Fruit fly (Drosophila melanogaster) whole organism, wandering third instar larva: ENCODE results near the gene wrd.

ENCODE experiments used
- HLH106 ChIP-seq: fragments of 200-800 bp; optimal IDR thresholded peaks from 3 replicates; lab custom pipeline; 2019; ENCODE audit warnings: missing biosample characterization, mild to moderate bottlenecking, missing genetic modification characterization, moderate library complexity
- Hr78 ChIP-seq: fragments of >200 bp; optimal IDR thresholded peaks from 2 replicates; lab custom pipeline; 2017; ENCODE audit warnings: missing biosample characterization, missing genetic modification characterization
- Hr83 ChIP-seq: fragments of 200-300 bp; sonication (Bioruptor generic); optimal IDR thresholded peaks from 2 replicates; lab custom pipeline; 2016; ENCODE audit warnings: missing biosample characterization, mild to moderate bottlenecking, missing genetic modification characterization, moderate library complexity; ENCODE audit not compliant: poor library complexity, severe bottlenecking
- Mio ChIP-seq: sonication (Bioruptor generic); optimal IDR thresholded peaks from 2 replicates; lab custom pipeline; 2016; ENCODE audit warnings: missing biosample characterization, missing genetic modification characterization
- OdsH ChIP-seq: fragments of 200-800 bp; sonication (Bioruptor generic); optimal IDR thresholded peaks from 2 replicates; lab custom pipeline; 2016; ENCODE audit warnings: missing biosample characterization, mild to moderate bottlenecking, missing genetic modification characterization
- br ChIP-seq: fragments of 200-800 bp; sonication (Bioruptor generic); optimal IDR thresholded peaks from 2 replicates; lab custom pipeline; 2016; ENCODE audit warnings: missing biosample characterization, missing genetic modification characterization
- foxo ChIP-seq, 2 experiments: fragments of 200-800 bp; sonication (Bioruptor generic); optimal IDR thresholded peaks; 2 replicates in 1 of 2; 3 replicates in 1 of 2; lab custom pipeline; 2016 to 2017; ENCODE audit warnings: missing biosample characterization in 2 of 2, missing genetic modification characterization in 2 of 2
- fru ChIP-seq: fragments of 200-800 bp; sonication (Bioruptor generic); optimal IDR thresholded peaks from 3 replicates; lab custom pipeline; 2016; ENCODE audit warnings: missing biosample characterization, mild to moderate bottlenecking, missing genetic modification characterization
- h ChIP-seq: fragments of 200-800 bp; sonication (Bioruptor generic); optimal IDR thresholded peaks from 3 replicates; lab custom pipeline; 2016; ENCODE audit warnings: missing biosample characterization, mild to moderate bottlenecking, missing genetic modification characterization
- psq ChIP-seq: fragments of 200-800 bp; sonication (Bioruptor generic); optimal IDR thresholded peaks from 3 replicates; lab custom pipeline; 2017; ENCODE audit warnings: missing biosample characterization, mild to moderate bottlenecking, missing genetic modification characterization, moderate library complexity
- woc ChIP-seq: sonication (Bioruptor generic); optimal IDR thresholded peaks from 2 replicates; lab custom pipeline; 2016; ENCODE audit warnings: missing biosample characterization, mild to moderate bottlenecking, missing genetic modification characterization

dm6 chr3R:18208479-18208878 lies 40.9 kb downstream of the wrd start, which contains the start of gene CG44158:
- TF ChIP-seq fru (no peak), woc (GFP tag; lab: Kevin White, UChicago) (no peak), Hr78 (GFP tag; lab: Kevin White, UChicago) (no peak), psq (GFP tag; lab: Kevin White, UChicago) (no peak), h (GFP tag; lab: Kevin White, UChicago) (no peak), Hr83 (GFP tag; lab: Kevin White, UChicago) (no peak), br (no peak), OdsH (GFP tag; lab: Kevin White, UChicago) (no peak), Mio (no peak), HLH106 (no peak), foxo (GFP tag; optimal IDR thresholded peaks at IDR 0.05; lab: Kevin White, UChicago) (no peak)
